Worm (Caenorhabditis elegans): ENCODE results near the gene Y41D4B.4.

- no peak for TF ChIP-seq dao-5 (tag; optimal IDR thresholded peaks at IDR 0.05)
- TF ChIP-seq him-1 (tag; optimal IDR thresholded peaks at IDR 0.05) = no peak
- TF ChIP-seq W03F9.2 (tag; optimal IDR thresholded peaks at IDR 0.05) = no peak
Observed at ce11 chrIV:1626342-1626855, 33.5 kb upstream of the Y41D4B.4 start, which contains the start of gene nhr-146.

Data from whole organism, L4/young adult.